Fruit fly (Drosophila melanogaster) whole organism, embryonic: ENCODE data around the gene CG2444.
A peak's percentile ranks its signal among the peaks of the same experiment; 100 is the strongest.

Experiments
- Atf6 ChIP-seq: fragments of 200-800 bp; sonication (Bioruptor generic); IDR thresholded peaks from 2 replicates; pipeline ENCODE4 v1.3.6; 2022; ENCODE audit warnings: missing biosample characterization, missing genetic modification characterization
- CG10209 ChIP-seq: fragments of 200-800 bp; sonication (Bioruptor generic); optimal IDR thresholded peaks from 3 replicates; lab custom pipeline; 2017; ENCODE audit warnings: missing biosample characterization, mild to moderate bottlenecking, missing genetic modification characterization, missing genetic modification reagents
- CG10274 ChIP-seq: fragments of 200-800 bp; sonication (Bioruptor generic); optimal IDR thresholded peaks from 3 replicates; lab custom pipeline; 2017; ENCODE audit warnings: missing biosample characterization, mild to moderate bottlenecking, missing genetic modification characterization
- CG10654 ChIP-seq: fragments of 200-800 bp; sonication (Bioruptor generic); optimal IDR thresholded peaks from 2 replicates; lab custom pipeline; 2016; ENCODE audit warnings: missing biosample characterization, missing genetic modification characterization
- CG10959 ChIP-seq: fragments of 200-800 bp; sonication (Bioruptor generic); IDR thresholded peaks from 2 replicates; pipeline ENCODE4 v1.3.6; 2022; ENCODE audit warnings: missing biosample characterization, missing genetic modification characterization
- CG12071 ChIP-seq: fragments of 200-800 bp; sonication (Bioruptor generic); optimal IDR thresholded peaks from 3 replicates; lab custom pipeline; 2018; ENCODE audit warnings: missing biosample characterization, mild to moderate bottlenecking, missing genetic modification characterization
- CG12659 ChIP-seq: fragments of 200-800 bp; sonication (Bioruptor generic); optimal IDR thresholded peaks from 3 replicates; lab custom pipeline; 2017; ENCODE audit warnings: mild to moderate bottlenecking, missing biosample characterization, missing genetic modification reagents, missing genetic modification characterization
- CG13296 ChIP-seq: fragments of 200-800 bp; sonication (Bioruptor generic); optimal IDR thresholded peaks from 3 replicates; lab custom pipeline; 2018; ENCODE audit warnings: missing biosample characterization, mild to moderate bottlenecking, missing genetic modification characterization
- CG13424 ChIP-seq: fragments of 200-800 bp; sonication (Bioruptor generic); optimal IDR thresholded peaks from 2 replicates; lab custom pipeline; 2019; ENCODE audit warnings: missing biosample characterization, mild to moderate bottlenecking, missing genetic modification characterization, moderate library complexity
- CG14050 ChIP-seq: fragments of 200-800 bp; sonication (Bioruptor generic); IDR thresholded peaks from 3 replicates; pipeline ENCODE4 v1.3.6; 2022; ENCODE audit warnings: missing biosample characterization, missing genetic modification characterization
- CG14860 ChIP-seq: fragments of 200-800 bp; sonication (Bioruptor generic); IDR thresholded peaks from 3 replicates; pipeline ENCODE4 v1.3.6; 2022; ENCODE audit warnings: missing biosample characterization, missing genetic modification characterization; ENCODE audit not compliant: partially characterized antibody
- CG17361 ChIP-seq: fragments of 200-800 bp; sonication (Bioruptor generic); IDR thresholded peaks from 3 replicates; pipeline ENCODE4 v1.3.6; 2022; ENCODE audit warnings: missing biosample characterization, missing genetic modification characterization
- CG17385 ChIP-seq: fragments of 200-800 bp; sonication (Bioruptor generic); optimal IDR thresholded peaks from 3 replicates; lab custom pipeline; 2018; ENCODE audit warnings: missing biosample characterization, mild to moderate bottlenecking, missing genetic modification characterization
- CG17568 ChIP-seq: fragments of 200-800 bp; sonication (Bioruptor generic); optimal IDR thresholded peaks from 2 replicates; lab custom pipeline; 2018; ENCODE audit warnings: missing biosample characterization, mild to moderate bottlenecking, missing genetic modification characterization, moderate library complexity
- CG18262 ChIP-seq: fragments of 200-800 bp; optimal IDR thresholded peaks from 3 replicates; lab custom pipeline; 2019; ENCODE audit warnings: missing biosample characterization, mild to moderate bottlenecking, missing genetic modification characterization, moderate library complexity
- CG2712 ChIP-seq: fragments of 200-800 bp; optimal IDR thresholded peaks from 3 replicates; lab custom pipeline; 2019; ENCODE audit warnings: missing biosample characterization, mild to moderate bottlenecking, missing genetic modification characterization, moderate library complexity
- CG2889 ChIP-seq: fragments of 200-800 bp; sonication (Bioruptor generic); IDR thresholded peaks from 3 replicates; pipeline ENCODE4 v1.3.6; 2022; ENCODE audit warnings: missing biosample characterization, missing genetic modification characterization
- CG4424 ChIP-seq: fragments of 200-800 bp; sonication (Bioruptor generic); optimal IDR thresholded peaks from 3 replicates; lab custom pipeline; 2016; ENCODE audit warnings: missing biosample characterization, missing genetic modification characterization
- CG6254 ChIP-seq: fragments of 200-800 bp; sonication (Bioruptor generic); optimal IDR thresholded peaks from 3 replicates; lab custom pipeline; 2017; ENCODE audit warnings: mild to moderate bottlenecking, missing biosample characterization, missing genetic modification reagents, missing genetic modification characterization
- CG6272 ChIP-seq: fragments of 200-800 bp; sonication (Bioruptor generic); IDR thresholded peaks from 2 replicates; pipeline ENCODE4 v1.3.6; 2022; ENCODE audit warnings: missing biosample characterization, missing genetic modification characterization
- CG6654 ChIP-seq: fragments of 200-800 bp; sonication (Bioruptor generic); optimal IDR thresholded peaks from 2 replicates; lab custom pipeline; 2017; ENCODE audit warnings: missing biosample characterization, mild to moderate bottlenecking, missing genetic modification characterization
- CG6689 ChIP-seq: fragments of 200-800 bp; sonication (Bioruptor generic); IDR thresholded peaks from 2 replicates; pipeline ENCODE4 v1.3.6; 2022; ENCODE audit warnings: missing biosample characterization, missing genetic modification characterization
- CG7357 ChIP-seq: fragments of 200-800 bp; sonication (Bioruptor generic); IDR thresholded peaks from 3 replicates; pipeline ENCODE4 v1.3.6; 2022; ENCODE audit warnings: missing biosample characterization, missing genetic modification characterization
- CG8281 ChIP-seq: fragments of 200-800 bp; sonication (Bioruptor generic); optimal IDR thresholded peaks from 2 replicates; lab custom pipeline; 2018; ENCODE audit warnings: missing biosample characterization, mild to moderate bottlenecking, missing genetic modification characterization, moderate library complexity
- CG8388 ChIP-seq: fragments of 200-800 bp; sonication (Bioruptor generic); optimal IDR thresholded peaks from 2 replicates; lab custom pipeline; 2019; ENCODE audit warnings: missing biosample characterization, mild to moderate bottlenecking, missing genetic modification characterization, moderate library complexity
- CG9727 ChIP-seq: fragments of 200-800 bp; sonication (Bioruptor generic); optimal IDR thresholded peaks from 3 replicates; lab custom pipeline; 2017; ENCODE audit warnings: missing biosample characterization, mild to moderate bottlenecking, missing genetic modification characterization
- CG9797 ChIP-seq: fragments of 200-800 bp; sonication (Bioruptor generic); optimal IDR thresholded peaks from 3 replicates; lab custom pipeline; 2018; ENCODE audit warnings: missing biosample characterization, mild to moderate bottlenecking, missing genetic modification characterization
- CG9817 ChIP-seq: fragments of 200-800 bp; sonication (Bioruptor generic); optimal IDR thresholded peaks from 2 replicates; lab custom pipeline; 2018; ENCODE audit warnings: missing biosample characterization, mild to moderate bottlenecking, missing genetic modification characterization, moderate library complexity
- D ChIP-seq, 2 experiments: fragments of 200-800 bp in 1 of 2; fragments of >200 bp in 1 of 2; sonication (Bioruptor generic) in 1 of 2; optimal IDR thresholded peaks; 2 replicates in 1 of 2; 3 replicates in 1 of 2; lab custom pipeline; 2017; ENCODE audit warnings: mild to moderate bottlenecking in 1 of 2, missing biosample characterization in 1 of 2, missing genetic modification characterization in 1 of 2, missing genetic modification reagents in 1 of 2
- Dip2 ChIP-seq: fragments of 200-800 bp; sonication (Bioruptor generic); IDR thresholded peaks from 2 replicates; pipeline ENCODE4 v1.3.6; 2022; ENCODE audit warnings: missing biosample characterization, missing genetic modification characterization
- Elba2 ChIP-seq: fragments of 200-800 bp; sonication (Bioruptor generic); optimal IDR thresholded peaks from 3 replicates; lab custom pipeline; 2016; ENCODE audit warnings: missing biosample characterization, missing genetic modification characterization
- Fer1 ChIP-seq: fragments of 200-800 bp; sonication (Bioruptor generic); optimal IDR thresholded peaks from 2 replicates; lab custom pipeline; 2017; ENCODE audit warnings: missing biosample characterization, mild to moderate bottlenecking, missing genetic modification characterization
- Hsf ChIP-seq: fragments of 200-800 bp; sonication (Bioruptor generic); optimal IDR thresholded peaks from 3 replicates; lab custom pipeline; 2016; ENCODE audit warnings: missing biosample characterization, missing genetic modification characterization
- Mrtf ChIP-seq: fragments of 200-800 bp; sonication (Bioruptor generic); IDR thresholded peaks from 3 replicates; pipeline ENCODE4 v1.3.6; 2022; ENCODE audit warnings: missing biosample characterization, missing genetic modification characterization
- Nf-YA ChIP-seq: fragments of 200-800 bp; sonication (Bioruptor generic); IDR thresholded peaks from 2 replicates; pipeline ENCODE4 v1.3.6; 2022; ENCODE audit warnings: missing biosample characterization, missing genetic modification characterization
- PHDP ChIP-seq: fragments of 200-800 bp; sonication (Bioruptor generic); optimal IDR thresholded peaks from 3 replicates; lab custom pipeline; 2018; ENCODE audit warnings: missing biosample characterization, mild to moderate bottlenecking, missing genetic modification characterization, moderate library complexity
- Sin3A ChIP-seq: fragments of >200 bp; optimal IDR thresholded peaks from 2 replicates; lab custom pipeline; 2018
- amos ChIP-seq: fragments of 200-800 bp; sonication (Bioruptor generic); IDR thresholded peaks from 2 replicates; pipeline ENCODE4 v1.3.6; 2022; ENCODE audit warnings: missing biosample characterization, missing genetic modification characterization; ENCODE audit not compliant: partially characterized antibody
- ci ChIP-seq: fragments of 200-800 bp; sonication (Bioruptor generic); IDR thresholded peaks from 3 replicates; pipeline ENCODE4 v1.3.6; 2022; ENCODE audit warnings: missing biosample characterization, missing genetic modification characterization
- crp ChIP-seq, 2 experiments: fragments of 200-800 bp; sonication (Bioruptor generic); optimal IDR thresholded peaks; 2 replicates in 1 of 2; 3 replicates in 1 of 2; lab custom pipeline; 2017; ENCODE audit warnings: missing biosample characterization in 2 of 2, missing genetic modification characterization in 2 of 2, mild to moderate bottlenecking in 1 of 2, moderate library complexity in 1 of 2
- dmrt11E ChIP-seq: fragments of 200-800 bp; sonication (Bioruptor generic); optimal IDR thresholded peaks from 3 replicates; lab custom pipeline; 2018; ENCODE audit warnings: missing biosample characterization, mild to moderate bottlenecking, missing genetic modification characterization, moderate library complexity
- en ChIP-seq: fragments of 200-800 bp; sonication (Bioruptor generic); optimal IDR thresholded peaks from 2 replicates; lab custom pipeline; 2016; ENCODE audit warnings: missing biosample characterization, missing genetic modification characterization
- eve ChIP-seq, 2 experiments: fragments of >200 bp; optimal IDR thresholded peaks; 2 replicates each; lab custom pipeline; 2017; ENCODE audit warnings: missing biosample characterization in 2 of 2, missing genetic modification characterization in 2 of 2
- gem ChIP-seq: fragments of 200-800 bp; sonication (Bioruptor generic); optimal IDR thresholded peaks from 2 replicates; lab custom pipeline; 2019; ENCODE audit warnings: missing biosample characterization, mild to moderate bottlenecking, missing genetic modification characterization, moderate library complexity
- kni ChIP-seq: fragments of 200-800 bp; sonication (Bioruptor generic); optimal IDR thresholded peaks from 3 replicates; lab custom pipeline; 2017; ENCODE audit warnings: mild to moderate bottlenecking, missing biosample characterization, missing genetic modification reagents, missing genetic modification characterization
- phol ChIP-seq: fragments of 200-800 bp; sonication (Bioruptor generic); optimal IDR thresholded peaks from 3 replicates; lab custom pipeline; 2018; ENCODE audit warnings: missing biosample characterization, mild to moderate bottlenecking, missing genetic modification characterization, moderate library complexity
- pros ChIP-seq: fragments of 200-800 bp; sonication (Bioruptor generic); optimal IDR thresholded peaks from 3 replicates; lab custom pipeline; 2019; ENCODE audit warnings: missing biosample characterization, mild to moderate bottlenecking, missing genetic modification characterization, moderate library complexity
- row ChIP-seq: fragments of 200-800 bp; sonication (Bioruptor generic); IDR thresholded peaks from 3 replicates; pipeline ENCODE4 v1.3.6; 2022; ENCODE audit warnings: missing biosample characterization, missing genetic modification characterization
- sug ChIP-seq: fragments of 200-800 bp; optimal IDR thresholded peaks from 2 replicates; lab custom pipeline; 2019; ENCODE audit warnings: missing biosample characterization, mild to moderate bottlenecking, missing genetic modification characterization, moderate library complexity
- yki ChIP-seq: fragments of >200 bp; optimal IDR thresholded peaks from 3 replicates; lab custom pipeline; 2018

Gene CG2444

DNA sequence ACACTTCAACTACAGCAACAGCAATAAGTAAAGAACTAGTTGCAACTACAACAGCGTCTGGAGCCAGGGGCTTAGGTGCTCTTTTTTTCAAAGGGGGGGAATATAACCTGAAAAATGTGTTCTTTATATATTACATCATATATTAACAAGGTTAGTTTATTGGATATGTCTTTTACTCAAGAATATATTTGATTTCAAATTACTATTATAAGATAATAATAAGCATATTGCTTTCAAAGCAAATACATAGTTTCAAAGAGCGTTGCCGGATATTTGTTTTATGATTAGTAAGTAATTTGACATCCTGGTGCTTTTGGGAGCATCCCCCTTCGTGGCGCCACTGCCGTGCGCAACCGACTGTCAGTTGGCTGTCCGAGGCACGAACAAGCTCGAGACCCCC, 46.0 kb downstream of the CG2444 start (continued):
- TF ChIP-seq CG7357 (GFP tag; lab: Robert Waterston, UW): peak; percentile 45; the same call in 1 of the 3 replicates
- TF ChIP-seq CG6254 (GFP tag; lab: Kevin White, UChicago): peak; percentile 10
- peak; percentile 41 for TF ChIP-seq CG4424 (GFP tag; lab: Kevin White, UChicago)
- TF ChIP-seq Elba2 (GFP tag; lab: Kevin White, UChicago): no peak
- no peak for TF ChIP-seq amos (GFP tag; lab: Robert Waterston, UW)
- TF ChIP-seq CG12659 (GFP tag; lab: Kevin White, UChicago): peak; percentile 33
- peak; percentile 39 for TF ChIP-seq CG17385 (GFP tag; lab: Kevin White, UChicago)
- TF ChIP-seq crp (GFP tag; optimal IDR thresholded peaks at IDR 0.05; lab: Kevin White, UChicago): no peak
- TF ChIP-seq CG6654: no peak
- peak in 1 of 2 experiments; percentile 67 for TF ChIP-seq eve (GFP tag; optimal IDR thresholded peaks at IDR 0.05; lab: Kevin White, UChicago)
- peak; percentile 47 for TF ChIP-seq PHDP
- TF ChIP-seq Sin3A (lab: Kevin White, UChicago): no peak
- no peak for TF ChIP-seq en (GFP tag; lab: Kevin White, UChicago)
- TF ChIP-seq Mrtf (GFP tag; lab: Robert Waterston, UW): no peak
- TF ChIP-seq CG14050: 0 out of 3 replicates have a peak, but pooled peaks have one; percentile 11
- peak; percentile 57 for TF ChIP-seq CG8388
- TF ChIP-seq CG9817 (tag; lab: Kevin White, UChicago): no peak
- peak; percentile 55 for TF ChIP-seq CG18262
- TF ChIP-seq CG6689 (GFP tag; lab: Robert Waterston, UW): peak; percentile 66
- TF ChIP-seq row: peak; percentile 52
- peak; percentile 76 for TF ChIP-seq phol (tag; lab: Kevin White, UChicago)
- peak; percentile 35 for TF ChIP-seq CG13296 (GFP tag; lab: Kevin White, UChicago)
- no peak for TF ChIP-seq Nf-YA
- TF ChIP-seq CG14860 (GFP tag; lab: Robert Waterston, UW): no peak
- peak; percentile 31 for TF ChIP-seq CG9727
- TF ChIP-seq D (optimal IDR thresholded peaks at IDR 0.05; lab: Kevin White, UChicago): no peak
- peak; percentile 7 for TF ChIP-seq D (GFP tag; optimal IDR thresholded peaks at IDR 0.05; lab: Kevin White, UChicago)
- peak; percentile 72 for TF ChIP-seq CG13424 (tag; lab: Kevin White, UChicago)
- TF ChIP-seq CG10209: peak; percentile 26
- TF ChIP-seq CG9797: no peak
- no peak for TF ChIP-seq yki (lab: Kevin White, UChicago)
- no peak for TF ChIP-seq ci (GFP tag; lab: Robert Waterston, UW)
- peak; percentile 36; the same call in 1 of the 2 replicates for TF ChIP-seq CG6272
- peak; percentile 60 for TF ChIP-seq CG2712 (tag; lab: Kevin White, UChicago)
- TF ChIP-seq CG17568 (GFP tag; lab: Kevin White, UChicago): no peak
- peak; percentile 19 for TF ChIP-seq kni (GFP tag; lab: Kevin White, UChicago)
- no peak for TF ChIP-seq pros (GFP tag; lab: Kevin White, UChicago)
- peak; percentile 11 for TF ChIP-seq Hsf (GFP tag; lab: Kevin White, UChicago)
- no peak for TF ChIP-seq CG10959
- TF ChIP-seq CG10654 (GFP tag; lab: Kevin White, UChicago): peak; percentile 21
- TF ChIP-seq dmrt11E (tag; lab: Kevin White, UChicago): peak; percentile 44
- TF ChIP-seq Atf6: peak; percentile 12; the same call in 1 of the 2 replicates
- TF ChIP-seq CG2889: no peak
- peak; percentile 77 for TF ChIP-seq gem (tag; lab: Kevin White, UChicago)
- peak; percentile 31 for TF ChIP-seq Fer1 (GFP tag; lab: Kevin White, UChicago)
- TF ChIP-seq CG10274 (GFP tag; lab: Kevin White, UChicago): no peak
- TF ChIP-seq sug (tag; lab: Kevin White, UChicago): no peak
- TF ChIP-seq CG8281: peak; percentile 19
- no peak for TF ChIP-seq CG12071 (GFP tag; lab: Kevin White, UChicago)
- no peak for TF ChIP-seq Dip2 (GFP tag; lab: Robert Waterston, UW)
- peak; percentile 52; the same call in 2 of the 3 replicates for TF ChIP-seq CG17361 (GFP tag; lab: Robert Waterston, UW)
